Worm (Caenorhabditis elegans) whole organism, L2 larva: ENCODE results near the gene C13A2.9.

Source experiments
- Y55F3AM.14 ChIP-seq: fragments of 200-800 bp; sonication (Bioruptor generic); optimal IDR thresholded peaks from 2 replicates; lab custom pipeline; 2018; ENCODE audit warnings: mild to moderate bottlenecking, missing genetic modification characterization, missing compliant biosample characterization
- fos-1 ChIP-seq: fragments of 150-350 bp; optimal IDR thresholded peaks from 2 replicates; lab custom pipeline; 2014; ENCODE audit warnings: missing biosample characterization, missing genetic modification characterization
- lin-11 ChIP-seq: fragments of 150-350 bp; sonication (generic microtip); optimal IDR thresholded peaks from 2 replicates; lab custom pipeline; 2014; ENCODE audit warnings: missing biosample characterization, missing genetic modification characterization, inconsistent platforms, mixed read lengths
- mdl-1 ChIP-seq, 2 experiments: fragments of 150-350 bp in 1 of 2; sonication (generic microtip) in 1 of 2; optimal IDR thresholded peaks; 2 replicates each; lab custom pipeline; 2017; ENCODE audit warnings: missing biosample characterization in 2 of 2, missing genetic modification characterization in 2 of 2
- nhr-21 ChIP-seq: fragments of 150-350 bp; optimal IDR thresholded peaks from 2 replicates; lab custom pipeline; 2014; ENCODE audit warnings: missing biosample characterization, missing genetic modification characterization
- peb-1 ChIP-seq: fragments of 150-350 bp; optimal IDR thresholded peaks from 2 replicates; lab custom pipeline; 2014; ENCODE audit warnings: missing biosample characterization, missing genetic modification characterization

DNA sequence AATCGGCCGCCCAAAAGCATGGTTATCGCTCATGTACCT, 27.0 kb downstream of the C13A2.9 start, which contains the start of gene hpo-9:
- TF ChIP-seq nhr-21 (tag; lab: Kevin White, UChicago), result no peak
- no peak for TF ChIP-seq fos-1
- no peak for TF ChIP-seq mdl-1 (tag; optimal IDR thresholded peaks at IDR 0.05; lab: Kevin White, UChicago)
- TF ChIP-seq lin-11, result no peak
- no peak for TF ChIP-seq Y55F3AM.14 (GFP tag; lab: Kevin White, UChicago)
- TF ChIP-seq peb-1 (tag; lab: Kevin White, UChicago), result no peak
